Worm (Caenorhabditis elegans): ENCODE measurements around the gene C05D12.2.

Gene C05D12.2

ce11 chrII:11417999-11418398 is at the start of gene C05D12.2:
Gene C05D12.2, plus strand, starts transcription at chrII:11418299.
- TF ChIP-seq snu-23 (GFP tag; optimal IDR thresholded peaks at IDR 0.05) = no peak
- TF ChIP-seq tlp-1 (tag; optimal IDR thresholded peaks at IDR 0.05) = no peak
- TF ChIP-seq dsc-1 (tag; optimal IDR thresholded peaks at IDR 0.05) = no peak
- no peak for TF ChIP-seq nhr-90 (tag; optimal IDR thresholded peaks at IDR 0.05; ENCODE audit: poor library complexity)
- TF ChIP-seq nhr-47 (tag; optimal IDR thresholded peaks at IDR 0.05) = no peak
- no peak for TF ChIP-seq isw-1 (GFP tag; IDR thresholded peaks at IDR 0.05)
- TF ChIP-seq nhr-19 (GFP tag; conservative IDR thresholded peaks at IDR 0.05) = no peak

ce11 chrII:11371981-11372380 is 46.1 kb upstream of the C05D12.2 start, which contains the start of gene C33B4.2:
Gene C33B4.2, minus strand, starts transcription at chrII:11372145.
- TF ChIP-seq lir-3 (tag; optimal IDR thresholded peaks at IDR 0.05; ENCODE audit: poor library complexity) (no peak), blmp-1 (tag; optimal IDR thresholded peaks at IDR 0.05) (peak; percentile 6)

ce11 chrII:11376026-11376425 is 42.1 kb upstream of the C05D12.2 start:
- TF ChIP-seq snu-23 (GFP tag; optimal IDR thresholded peaks at IDR 0.05) (no peak), nhr-71 (tag; optimal IDR thresholded peaks at IDR 0.05) (peak; percentile 54), fos-1 (tag; optimal IDR thresholded peaks at IDR 0.05) (no peak), nhr-47 (tag; optimal IDR thresholded peaks at IDR 0.05) (peak; percentile 13), dsc-1 (tag; optimal IDR thresholded peaks at IDR 0.05) (peak; percentile 57), fkh-8 (tag; optimal IDR thresholded peaks at IDR 0.05) (peak; percentile 82), ces-1 (GFP tag; optimal IDR thresholded peaks at IDR 0.05) (no peak), unc-86 (tag; optimal IDR thresholded peaks at IDR 0.05) (no peak), egl-13 (tag; optimal IDR thresholded peaks at IDR 0.05) (no peak), pax-3 (tag; optimal IDR thresholded peaks at IDR 0.05) (peak; percentile 4), nhr-11 (tag; optimal IDR thresholded peaks at IDR 0.05) (peak; percentile 63), lin-14 (GFP tag; optimal IDR thresholded peaks at IDR 0.05) (no peak), mdl-1 (tag; optimal IDR thresholded peaks at IDR 0.05) (no peak), zip-4 (GFP tag; optimal IDR thresholded peaks at IDR 0.05) (no peak), sox-4 (tag; optimal IDR thresholded peaks at IDR 0.05) (peak; percentile 28)

ce11 chrII:11376598-11377108 is 41.4 kb upstream of the C05D12.2 start:
- TF ChIP-seq dsc-1 (tag; optimal IDR thresholded peaks at IDR 0.05) = no peak
- TF ChIP-seq lir-3 (tag; optimal IDR thresholded peaks at IDR 0.05; ENCODE audit: poor library complexity) = no peak
- TF ChIP-seq elt-2 (tag; optimal IDR thresholded peaks at IDR 0.05) = peak; percentile 62
- no peak for TF ChIP-seq lin-35 (GFP tag; optimal IDR thresholded peaks at IDR 0.05)
- TF ChIP-seq sox-4 (tag; optimal IDR thresholded peaks at IDR 0.05) = no peak
- TF ChIP-seq nhr-76 (tag; optimal IDR thresholded peaks at IDR 0.05) = no peak
- no peak for TF ChIP-seq ceh-90 (tag; optimal IDR thresholded peaks at IDR 0.05)
- no peak for TF ChIP-seq nhr-11 (tag; optimal IDR thresholded peaks at IDR 0.05)
- peak; percentile 8; the same call in 1 of the 2 replicates for TF ChIP-seq grh-1 (GFP tag; IDR thresholded peaks at IDR 0.05)
- TF ChIP-seq egl-27 (tag; optimal IDR thresholded peaks at IDR 0.05) = no peak
- peak; percentile 68 for TF ChIP-seq nhr-47 (tag; optimal IDR thresholded peaks at IDR 0.05)
- no peak for TF ChIP-seq zip-4 (GFP tag; optimal IDR thresholded peaks at IDR 0.05)
- no peak for TF ChIP-seq alr-1 (tag; optimal IDR thresholded peaks at IDR 0.05; ENCODE audit: borderline replicate concordance)
- TF ChIP-seq snu-23 (GFP tag; optimal IDR thresholded peaks at IDR 0.05) = peak; percentile 32
- TF ChIP-seq mep-1 (tag; optimal IDR thresholded peaks at IDR 0.05) = no peak
- no peak for TF ChIP-seq sptf-1 (tag; optimal IDR thresholded peaks at IDR 0.05)
- TF ChIP-seq nhr-12 (tag; optimal IDR thresholded peaks at IDR 0.05) = no peak
- TF ChIP-seq vab-15 (tag; optimal IDR thresholded peaks at IDR 0.05) = no peak
- no peak for TF ChIP-seq egl-13 (tag; optimal IDR thresholded peaks at IDR 0.05)
- TF ChIP-seq unc-98 (GFP tag; IDR thresholded peaks at IDR 0.05) = no peak
- peak; percentile 60 for TF ChIP-seq nhr-19 (GFP tag; conservative IDR thresholded peaks at IDR 0.05)
- TF ChIP-seq fkh-10 (GFP tag; optimal IDR thresholded peaks at IDR 0.05) = no peak
- TF ChIP-seq ceh-63 (GFP tag; optimal IDR thresholded peaks at IDR 0.05) = no peak
- TF ChIP-seq mef-2 (tag; optimal IDR thresholded peaks at IDR 0.05) = no peak
- no peak for TF ChIP-seq hpl-2 (GFP tag; optimal IDR thresholded peaks at IDR 0.05)
- TF ChIP-seq ets-5 (GFP tag; IDR thresholded peaks at IDR 0.05) = no peak
- no peak for TF ChIP-seq unc-30 (tag; optimal IDR thresholded peaks at IDR 0.05)
- no peak for TF ChIP-seq isw-1 (GFP tag; IDR thresholded peaks at IDR 0.05)
- peak in 1 of 2 experiments; percentile 14 for TF ChIP-seq lsy-2 (tag; optimal IDR thresholded peaks at IDR 0.05)
- no peak for TF ChIP-seq pax-3 (tag; optimal IDR thresholded peaks at IDR 0.05)
- TF ChIP-seq nhr-90 (tag; optimal IDR thresholded peaks at IDR 0.05; ENCODE audit: poor library complexity) = peak; percentile 69
- TF ChIP-seq nhr-20 (tag; optimal IDR thresholded peaks at IDR 0.05) = peak; percentile 52
- no peak for TF ChIP-seq F16B12.6 (tag; optimal IDR thresholded peaks at IDR 0.05)
- TF ChIP-seq nhr-237 (tag; optimal IDR thresholded peaks at IDR 0.05) = no peak
- no peak for TF ChIP-seq ces-1 (GFP tag; optimal IDR thresholded peaks at IDR 0.05)
- no peak for TF ChIP-seq tbx-2 (tag; optimal IDR thresholded peaks at IDR 0.05)

All from whole organism, L1 larva.